Fruit fly (Drosophila melanogaster) whole organism, prepupa: ENCODE data around the gene ND-B17.

Experiments
- CG11902 ChIP-seq: fragments of 200-800 bp; sonication (Bioruptor generic); optimal IDR thresholded peaks from 3 replicates; lab custom pipeline; 2016; ENCODE audit warnings: missing biosample characterization, missing genetic modification characterization
- CG16779 ChIP-seq: fragments of 200-800 bp; sonication (Bioruptor generic); optimal IDR thresholded peaks from 3 replicates; lab custom pipeline; 2017; ENCODE audit warnings: missing biosample characterization, mild to moderate bottlenecking, missing genetic modification characterization
- CG3032 ChIP-seq: fragments of 200-800 bp; optimal IDR thresholded peaks from 2 replicates; lab custom pipeline; 2019; ENCODE audit warnings: missing biosample characterization, mild to moderate bottlenecking, missing genetic modification characterization, moderate library complexity
- CG32006 ChIP-seq: fragments of 200-800 bp; sonication (Bioruptor generic); optimal IDR thresholded peaks from 3 replicates; lab custom pipeline; 2017; ENCODE audit warnings: missing biosample characterization, mild to moderate bottlenecking, missing genetic modification characterization
- CG6854 ChIP-seq: fragments of 200-800 bp; sonication (Bioruptor generic); optimal IDR thresholded peaks from 2 replicates; lab custom pipeline; 2017; ENCODE audit warnings: missing biosample characterization, mild to moderate bottlenecking, missing genetic modification characterization
- CG8319 ChIP-seq: fragments of 200-800 bp; sonication (Bioruptor generic); optimal IDR thresholded peaks from 3 replicates; lab custom pipeline; 2016; ENCODE audit warnings: missing biosample characterization, missing genetic modification characterization
- CG9139 ChIP-seq: fragments of 200-800 bp; sonication (Bioruptor generic); optimal IDR thresholded peaks from 3 replicates; lab custom pipeline; 2017; ENCODE audit warnings: missing biosample characterization, mild to moderate bottlenecking, missing genetic modification characterization
- Sox14 ChIP-seq: fragments of 200-800 bp; sonication (Bioruptor generic); optimal IDR thresholded peaks from 3 replicates; lab custom pipeline; 2016; ENCODE audit warnings: missing biosample characterization, missing genetic modification characterization
- cyc ChIP-seq: fragments of 200-800 bp; sonication (Bioruptor generic); optimal IDR thresholded peaks from 3 replicates; lab custom pipeline; 2016; ENCODE audit warnings: missing biosample characterization, missing genetic modification characterization
- eg ChIP-seq: fragments of 200-800 bp; sonication (Bioruptor generic); IDR thresholded peaks from 3 replicates; pipeline ENCODE4 v1.3.6; 2022; ENCODE audit warnings: missing biosample characterization, missing genetic modification characterization

- TF ChIP-seq CG9139 (no peak), CG3032 (no peak), CG11902 (no peak), cyc (no peak), CG32006 (GFP tag; lab: Kevin White, UChicago) (no peak), eg (no peak), CG6854 (GFP tag; lab: Kevin White, UChicago) (no peak), CG16779 (tag; lab: Kevin White, UChicago) (no peak), CG8319 (no peak), Sox14 (GFP tag; lab: Kevin White, UChicago) (no peak)
Measured at dm6 chr2L:15782996-15783395, 32.1 kb upstream of the ND-B17 start.
